Fruit fly (Drosophila melanogaster) whole organism: ENCODE measurements around the gene Jhbp16.

ENCODE experiments used
- CG8478 ChIP-seq: fragments of >200 bp; optimal IDR thresholded peaks from 2 replicates; lab custom pipeline; 2018; ENCODE audit warnings: inconsistent platforms
- EcR ChIP-seq, 2 experiments: fragments of >200 bp; optimal IDR thresholded peaks; 2 replicates each; lab custom pipeline; 2017; ENCODE audit warnings: missing biosample characterization in 2 of 2, missing genetic modification characterization in 2 of 2, missing genetic modification reagents in 2 of 2
- pan ChIP-seq: fragments of >200 bp; optimal IDR thresholded peaks from 2 replicates; lab custom pipeline; 2017
- psq ChIP-seq: fragments of >200 bp; optimal IDR thresholded peaks from 2 replicates; lab custom pipeline; 2017

dm6 chr3R:21634644-21635043 lies 29.5 kb upstream of the Jhbp16 start:
- no peak for TF ChIP-seq EcR (GFP tag; optimal IDR thresholded peaks at IDR 0.05; lab: Kevin White, UChicago)
- TF ChIP-seq psq = no peak
- no peak for TF ChIP-seq pan (lab: Kevin White, UChicago)
- no peak for TF ChIP-seq CG8478
